Worm (Caenorhabditis elegans) whole organism, L2 larva: ENCODE results near the gene Y7A5A.24.

Source experiments
- F13H6.1 ChIP-seq: sonication (generic microtip); optimal IDR thresholded peaks from 2 replicates; lab custom pipeline; 2016; ENCODE audit warnings: missing genetic modification characterization, missing compliant biosample characterization
- elt-3 ChIP-seq: sonication (generic microtip); optimal IDR thresholded peaks from 2 replicates; lab custom pipeline; 2017; ENCODE audit warnings: missing biosample characterization, missing genetic modification characterization
- lin-13 ChIP-seq: fragments of 150-350 bp; optimal IDR thresholded peaks from 2 replicates; lab custom pipeline; 2014; ENCODE audit warnings: missing biosample characterization, missing genetic modification reagents, missing genetic modification characterization
- nhr-77 ChIP-seq: fragments of 150-350 bp; optimal IDR thresholded peaks from 2 replicates; lab custom pipeline; 2014; ENCODE audit warnings: missing biosample characterization, missing genetic modification characterization

- TF ChIP-seq nhr-77 (tag; lab: Kevin White, UChicago) (no peak), F13H6.1 (tag; lab: Kevin White, UChicago) (no peak), elt-3 (no peak), lin-13 (GFP tag; lab: Kevin White, UChicago) (no peak)
Observed at ce11 chrX:15742310-15742709, 39.6 kb downstream of the Y7A5A.24 start, which contains the start of gene nhr-255.
